Worm (Caenorhabditis elegans) whole organism, midembryonic: ENCODE data around the gene E04F6.15.

ENCODE experiments used
- T22C8.4 ChIP-seq: fragments of 200-800 bp; sonication (Bioruptor generic); IDR thresholded peaks from 2 replicates; pipeline ENCODE4 v1.3.6; 2022; ENCODE audit warnings: missing genetic modification characterization, missing compliant biosample characterization
- cog-1 ChIP-seq: sonication (generic microtip); optimal IDR thresholded peaks from 2 replicates; lab custom pipeline; 2016; ENCODE audit warnings: missing genetic modification characterization, missing compliant biosample characterization
- flt-1 ChIP-seq: fragments of 200-800 bp; sonication (Bioruptor generic); IDR thresholded peaks from 2 replicates; pipeline ENCODE4 v1.3.6; 2022; ENCODE audit warnings: missing genetic modification characterization, missing compliant biosample characterization
- klf-2 ChIP-seq: fragments of 200-800 bp; sonication (Bioruptor generic); conservative IDR thresholded peaks from 2 replicates; pipeline ENCODE4 v1.3.6; 2022; ENCODE audit warnings: missing genetic modification reagents, missing genetic modification characterization, missing compliant biosample characterization
- med-1 ChIP-seq: sonication (generic microtip); optimal IDR thresholded peaks from 2 replicates; lab custom pipeline; 2017; ENCODE audit warnings: missing genetic modification characterization, mild to moderate bottlenecking, missing compliant biosample characterization, antibody characterized with exemption, missing genetic modification reagents; ENCODE audit not compliant: insufficient read depth
- ref-1 ChIP-seq: fragments of 200-800 bp; sonication (Bioruptor generic); conservative IDR thresholded peaks from 2 replicates; pipeline ENCODE4 v1.3.6; 2022; ENCODE audit warnings: missing genetic modification reagents, missing genetic modification characterization, missing compliant biosample characterization
- tab-1 ChIP-seq: fragments of 200-800 bp; sonication (Bioruptor generic); IDR thresholded peaks from 2 replicates; pipeline ENCODE4 v1.3.6; 2022; ENCODE audit warnings: missing genetic modification characterization, missing compliant biosample characterization
- ztf-23 ChIP-seq: fragments of 200-800 bp; sonication (Bioruptor generic); IDR thresholded peaks from 2 replicates; pipeline ENCODE4 v1.3.6; 2022; ENCODE audit warnings: missing genetic modification reagents, missing genetic modification characterization, missing compliant biosample characterization
- ztf-29 ChIP-seq: fragments of 200-800 bp; sonication (Bioruptor generic); IDR thresholded peaks from 2 replicates; pipeline ENCODE4 v1.3.6; 2022; ENCODE audit warnings: missing genetic modification reagents, missing genetic modification characterization, missing compliant biosample characterization

Gene E04F6.15

DNA sequence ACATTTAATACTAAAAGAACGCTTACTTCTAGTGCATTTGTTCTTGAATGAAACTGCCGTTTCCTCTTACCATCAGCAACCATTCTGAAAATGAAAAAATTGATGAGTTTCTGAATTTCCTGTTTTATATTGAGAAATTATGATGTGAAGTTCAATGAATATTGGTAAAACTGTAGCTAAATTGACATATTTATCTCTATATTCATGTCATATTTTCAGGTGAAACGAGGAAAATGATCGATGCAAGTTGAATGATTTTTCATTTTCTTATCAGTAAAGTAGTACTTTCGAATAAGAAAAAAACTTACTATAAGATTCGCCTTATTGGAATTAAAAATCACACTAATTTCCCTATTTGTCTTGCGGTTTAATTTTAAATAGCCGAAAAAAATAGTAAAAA, at the start of gene E04F6.15:
TSS of gene E04F6.15 (minus strand) at position 101 of the 400 bp plus-strand sequence.
- TF ChIP-seq ztf-29 (GFP tag; lab: Robert Waterston, UW): no peak
- no peak for TF ChIP-seq cog-1 (tag; lab: Kevin White, UChicago)
- TF ChIP-seq tab-1 (GFP tag; lab: Robert Waterston, UW): no peak
- no peak for TF ChIP-seq T22C8.4 (GFP tag; lab: Robert Waterston, UW)
- TF ChIP-seq ref-1 (GFP tag; lab: Robert Waterston, UW): no peak
- no peak for TF ChIP-seq klf-2 (GFP tag; lab: Robert Waterston, UW)
- no peak for TF ChIP-seq flt-1 (GFP tag; lab: Robert Waterston, UW)
- TF ChIP-seq ztf-23 (GFP tag; lab: Robert Waterston, UW): no peak
- TF ChIP-seq med-1 (GFP tag; lab: Kevin White, UChicago): no peak

DNA sequence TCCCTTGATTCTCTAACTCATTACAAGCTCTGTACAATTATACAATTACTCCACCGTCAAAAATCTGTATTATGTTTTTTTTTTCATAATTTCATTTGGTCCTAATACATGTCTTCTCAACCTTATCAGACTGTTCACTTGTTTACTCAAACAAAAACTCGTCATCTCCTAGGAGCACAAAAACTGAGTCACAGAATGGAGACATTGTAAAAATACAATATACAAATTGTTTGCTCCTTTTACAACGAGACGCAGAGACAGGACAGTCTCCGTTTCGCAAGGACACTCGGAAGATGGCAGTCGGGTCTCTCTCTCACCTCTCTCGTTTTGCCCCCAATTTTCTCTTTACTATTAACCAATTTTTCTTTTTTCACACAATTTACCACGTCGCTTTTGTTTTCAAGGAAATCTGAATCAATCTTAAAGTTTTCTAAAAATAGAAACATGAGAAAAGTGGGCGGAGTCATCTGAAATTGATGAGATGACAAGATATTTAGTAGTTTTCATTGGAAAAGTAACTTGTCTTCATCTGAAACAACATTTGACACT, 45.6 kb upstream of the E04F6.15 start, which contains the start of gene F32A5.8:
TSS of gene F32A5.8 (plus strand) at position 499 of the 549 bp plus-strand sequence.
- no peak for TF ChIP-seq ref-1 (GFP tag; lab: Robert Waterston, UW)
- TF ChIP-seq tab-1 (GFP tag; lab: Robert Waterston, UW): no peak
- TF ChIP-seq med-1 (GFP tag; lab: Kevin White, UChicago): no peak
- TF ChIP-seq cog-1 (tag; lab: Kevin White, UChicago): no peak
- no peak for TF ChIP-seq klf-2 (GFP tag; lab: Robert Waterston, UW)
- no peak for TF ChIP-seq ztf-23 (GFP tag; lab: Robert Waterston, UW)
- TF ChIP-seq flt-1 (GFP tag; lab: Robert Waterston, UW): no peak
- no peak for TF ChIP-seq ztf-29 (GFP tag; lab: Robert Waterston, UW)
- TF ChIP-seq T22C8.4 (GFP tag; lab: Robert Waterston, UW): no peak

DNA sequence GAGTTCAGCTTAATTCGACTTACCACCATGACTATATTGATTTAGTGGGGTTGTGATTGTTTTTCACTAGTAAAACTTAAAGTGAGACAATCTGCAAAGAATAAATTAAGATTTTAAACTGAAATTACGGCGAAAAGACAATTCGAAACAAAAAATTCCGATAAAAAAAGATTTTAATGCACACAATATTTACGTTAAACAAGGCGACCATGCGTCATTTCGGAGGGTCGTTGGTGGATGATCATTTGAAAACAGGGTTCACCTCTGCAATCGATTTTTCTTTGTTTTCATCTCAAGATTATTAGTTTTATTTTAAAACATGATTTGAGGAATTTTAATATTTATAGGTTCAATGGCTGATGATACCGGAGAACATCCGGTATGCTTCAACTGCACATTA, 43.0 kb upstream of the E04F6.15 start, which contains the start of gene lsm-4:
TSS of gene lsm-4 (minus strand) at position 91 of the 400 bp plus-strand sequence.
- no peak for TF ChIP-seq flt-1 (GFP tag; lab: Robert Waterston, UW)
- no peak for TF ChIP-seq T22C8.4 (GFP tag; lab: Robert Waterston, UW)
- TF ChIP-seq ztf-23 (GFP tag; lab: Robert Waterston, UW): no peak
- no peak for TF ChIP-seq klf-2 (GFP tag; lab: Robert Waterston, UW)
- TF ChIP-seq tab-1 (GFP tag; lab: Robert Waterston, UW): no peak
- TF ChIP-seq med-1 (GFP tag; lab: Kevin White, UChicago): no peak
- TF ChIP-seq ref-1 (GFP tag; lab: Robert Waterston, UW): no peak

DNA sequence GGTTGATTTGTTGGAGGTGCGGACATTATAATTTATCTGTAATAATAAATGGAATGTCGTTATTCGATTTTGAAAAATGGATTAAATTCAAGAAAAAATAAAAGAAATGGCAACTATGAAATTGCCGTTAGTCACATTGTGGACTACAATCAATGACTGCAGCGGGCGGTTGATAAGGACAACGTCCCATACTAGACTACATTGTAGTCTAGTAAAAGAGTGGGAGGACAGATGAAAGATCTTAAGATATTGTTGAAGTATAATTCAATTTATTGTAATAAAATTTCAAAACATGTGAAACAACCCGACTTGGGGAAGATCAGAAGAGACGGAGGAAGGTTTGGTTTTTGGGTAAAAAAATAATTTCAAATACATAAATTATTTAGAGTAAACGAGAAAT, 41.9 kb upstream of the E04F6.15 start, which contains the start of the genes prx-13 and ada-2:
TSS of gene prx-13 (minus strand) at position 38 of the 400 bp plus-strand sequence.
TSS of gene ada-2 (plus strand) at position 282 of the 400 bp plus-strand sequence.
- TF ChIP-seq klf-2 (GFP tag; lab: Robert Waterston, UW) (no peak), med-1 (GFP tag; lab: Kevin White, UChicago) (no peak), ztf-29 (GFP tag; lab: Robert Waterston, UW) (no peak), ref-1 (GFP tag; lab: Robert Waterston, UW) (no peak), T22C8.4 (GFP tag; lab: Robert Waterston, UW) (no peak), cog-1 (tag; lab: Kevin White, UChicago) (no peak)

DNA sequence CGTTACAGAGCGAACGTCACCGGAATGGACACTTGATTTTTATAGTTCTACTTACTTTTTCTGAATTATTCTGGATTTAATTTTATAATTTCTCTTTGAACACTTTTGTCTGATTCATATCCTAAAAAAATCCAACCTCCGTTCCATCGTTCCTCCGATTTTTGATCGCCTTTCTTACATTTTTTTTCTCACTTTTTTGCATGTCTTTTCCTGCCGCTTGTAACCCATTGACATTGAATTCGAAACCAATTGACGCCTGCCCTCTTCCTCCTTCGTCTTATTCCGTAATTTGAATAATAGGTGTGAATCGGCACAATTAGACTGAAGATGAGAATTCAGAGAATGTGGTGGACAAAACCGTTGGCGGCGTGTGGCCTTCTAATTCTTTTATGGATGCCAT, 35.5 kb upstream of the E04F6.15 start, which contains the start of gene skpo-3:
TSS of gene skpo-3 (plus strand) at position 301 of the 400 bp plus-strand sequence.
- TF ChIP-seq cog-1 (tag; lab: Kevin White, UChicago): no peak
- no peak for TF ChIP-seq ztf-29 (GFP tag; lab: Robert Waterston, UW)
- no peak for TF ChIP-seq T22C8.4 (GFP tag; lab: Robert Waterston, UW)
- no peak for TF ChIP-seq tab-1 (GFP tag; lab: Robert Waterston, UW)

DNA sequence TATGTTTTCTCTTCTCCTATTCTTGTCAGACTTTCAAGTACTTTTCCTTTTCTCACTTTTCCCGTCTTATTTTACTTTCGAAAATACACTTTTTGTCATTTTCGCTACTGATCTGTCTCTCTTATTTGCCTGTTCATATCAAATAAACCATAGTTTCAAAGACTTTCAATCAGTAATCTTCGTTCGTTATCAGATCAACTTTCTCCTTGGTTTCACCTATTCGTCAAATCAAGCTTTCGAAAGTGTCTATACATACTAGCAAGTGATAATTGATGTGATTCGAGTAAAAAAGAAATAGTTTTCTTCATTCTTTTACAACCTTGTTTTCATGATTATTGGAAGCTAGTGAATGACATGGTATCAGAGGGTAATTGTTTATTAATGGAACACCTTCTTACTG, 32.7 kb upstream of the E04F6.15 start:
- TF ChIP-seq tab-1 (GFP tag; lab: Robert Waterston, UW) (no peak), med-1 (GFP tag; lab: Kevin White, UChicago) (no peak), flt-1 (GFP tag; lab: Robert Waterston, UW) (no peak), ref-1 (GFP tag; lab: Robert Waterston, UW) (no peak), klf-2 (GFP tag; lab: Robert Waterston, UW) (no peak), ztf-29 (GFP tag; lab: Robert Waterston, UW) (no peak), ztf-23 (GFP tag; lab: Robert Waterston, UW) (no peak), cog-1 (tag; lab: Kevin White, UChicago) (no peak), T22C8.4 (GFP tag; lab: Robert Waterston, UW) (no peak)

DNA sequence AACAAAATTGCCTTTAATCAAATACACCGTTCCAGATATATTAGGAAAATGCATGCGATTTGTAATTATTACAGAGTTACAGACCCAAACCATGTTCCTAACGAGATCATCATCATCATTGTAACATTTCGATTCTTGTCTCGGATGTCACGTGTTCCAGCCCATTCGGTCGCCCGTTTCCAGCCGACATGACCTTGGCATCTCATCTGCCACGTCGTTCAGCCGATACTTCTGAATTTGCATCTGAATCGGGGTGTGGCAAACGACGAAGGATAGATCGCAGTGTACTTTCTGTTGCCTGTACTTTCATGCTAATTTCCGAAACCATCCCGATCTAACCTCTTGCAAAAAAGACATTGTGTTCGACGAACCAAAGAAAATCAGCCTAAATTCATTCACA, 29.6 kb upstream of the E04F6.15 start:
- TF ChIP-seq flt-1 (GFP tag; lab: Robert Waterston, UW) (no peak), ztf-23 (GFP tag; lab: Robert Waterston, UW) (no peak), ref-1 (GFP tag; lab: Robert Waterston, UW) (no peak), ztf-29 (GFP tag; lab: Robert Waterston, UW) (no peak), tab-1 (GFP tag; lab: Robert Waterston, UW) (no peak), klf-2 (GFP tag; lab: Robert Waterston, UW) (no peak), med-1 (GFP tag; lab: Kevin White, UChicago) (no peak), T22C8.4 (GFP tag; lab: Robert Waterston, UW) (no peak), cog-1 (tag; lab: Kevin White, UChicago) (no peak)

DNA sequence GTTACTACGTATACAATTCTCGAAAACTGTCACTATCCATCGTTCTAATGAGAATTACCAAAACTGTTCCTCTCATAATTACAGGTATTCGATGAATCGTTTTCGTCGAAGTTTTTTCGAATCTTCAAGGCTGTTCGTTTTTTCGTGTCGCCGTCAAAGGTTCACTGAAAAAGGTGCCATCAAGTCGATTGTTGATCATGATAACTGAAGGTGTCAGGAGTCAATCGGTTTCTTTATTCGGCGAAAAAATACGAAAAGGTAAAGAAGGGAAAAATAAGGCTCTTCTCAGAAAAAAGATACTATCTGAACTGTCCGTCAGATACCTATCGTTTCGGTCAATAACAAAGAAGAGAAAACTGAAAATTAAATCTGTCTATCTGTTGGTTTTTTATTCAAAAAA, 28.7 kb upstream of the E04F6.15 start:
- TF ChIP-seq med-1 (GFP tag; lab: Kevin White, UChicago) (no peak), klf-2 (GFP tag; lab: Robert Waterston, UW) (no peak), flt-1 (GFP tag; lab: Robert Waterston, UW) (no peak)

DNA sequence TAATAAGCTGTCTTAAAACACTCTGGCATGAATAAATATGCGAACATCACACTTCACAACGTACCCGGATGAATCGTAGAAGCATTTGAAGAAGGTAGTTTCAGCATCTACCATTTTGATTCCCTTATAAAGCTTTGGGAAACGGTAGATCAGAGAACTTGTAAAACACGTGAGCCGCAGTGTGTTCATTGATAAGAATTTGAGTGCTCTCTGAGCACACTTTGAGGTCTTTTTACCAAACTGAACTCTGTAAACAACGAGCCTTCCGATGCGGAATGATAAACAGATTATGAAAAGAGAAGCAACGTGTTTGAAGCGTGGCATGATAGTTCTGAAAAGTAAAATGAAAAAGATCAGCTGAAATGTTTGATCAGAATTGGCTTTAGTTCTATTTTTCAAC, 28.2 kb upstream of the E04F6.15 start, which contains the start of gene aqp-1:
TSS of gene aqp-1 (minus strand) at position 102 of the 400 bp plus-strand sequence.
- TF ChIP-seq ztf-29 (GFP tag; lab: Robert Waterston, UW) (no peak), T22C8.4 (GFP tag; lab: Robert Waterston, UW) (no peak), klf-2 (GFP tag; lab: Robert Waterston, UW) (no peak), cog-1 (tag; lab: Kevin White, UChicago) (no peak), ztf-23 (GFP tag; lab: Robert Waterston, UW) (no peak), flt-1 (GFP tag; lab: Robert Waterston, UW) (no peak), med-1 (GFP tag; lab: Kevin White, UChicago) (no peak), tab-1 (GFP tag; lab: Robert Waterston, UW) (no peak), ref-1 (GFP tag; lab: Robert Waterston, UW) (no peak)
